Worm (Caenorhabditis elegans) whole organism, mixed stage, embryonic: ENCODE data around the gene K08H10.6.

Experiments
- elt-1 ChIP-seq: sonication (generic microtip); optimal IDR thresholded peaks from 2 replicates; lab custom pipeline; 2017; ENCODE audit warnings: missing genetic modification characterization, mild to moderate bottlenecking, missing compliant biosample characterization, antibody characterized with exemption, moderate library complexity, borderline replicate concordance; ENCODE audit not compliant: insufficient read depth
- lsy-2 ChIP-seq: fragments of 150-350 bp; optimal IDR thresholded peaks from 2 replicates; lab custom pipeline; 2014; ENCODE audit warnings: missing biosample characterization, missing genetic modification characterization
- mls-2 ChIP-seq: sonication (generic microtip); optimal IDR thresholded peaks from 2 replicates; lab custom pipeline; 2016; ENCODE audit warnings: mild to moderate bottlenecking, missing genetic modification characterization, moderate library complexity, missing compliant biosample characterization
- ztf-11 ChIP-seq: fragments of 150-350 bp; optimal IDR thresholded peaks from 2 replicates; lab custom pipeline; 2014; ENCODE audit warnings: missing biosample characterization, missing genetic modification characterization

- no peak for TF ChIP-seq lsy-2 (tag; lab: Kevin White, UChicago)
- no peak for TF ChIP-seq ztf-11
- no peak for TF ChIP-seq mls-2 (tag; lab: Kevin White, UChicago)
- no peak for TF ChIP-seq elt-1
Observed at ce11 chrV:10011623-10012022, 15.9 kb upstream of the K08H10.6 start, which contains the start of gene lea-1.
